Fruit fly (Drosophila melanogaster) whole organism, wandering third instar larva: Measurements from ENCODE around the gene CG42346.

ENCODE experiments used
- CrebA ChIP-seq: fragments of 200-800 bp; sonication (Bioruptor generic); optimal IDR thresholded peaks from 2 replicates; lab custom pipeline; 2016; ENCODE audit warnings: missing biosample characterization, mild to moderate bottlenecking, missing genetic modification characterization, borderline replicate concordance
- dmrt93B ChIP-seq: fragments of 200-800 bp; sonication (Bioruptor generic); optimal IDR thresholded peaks from 2 replicates; lab custom pipeline; 2018; ENCODE audit warnings: missing biosample characterization, mild to moderate bottlenecking, missing genetic modification characterization
- lola ChIP-seq: fragments of >200 bp; optimal IDR thresholded peaks from 2 replicates; lab custom pipeline; 2017; ENCODE audit warnings: missing biosample characterization, missing genetic modification characterization
- psq ChIP-seq: fragments of 200-800 bp; sonication (Bioruptor generic); optimal IDR thresholded peaks from 3 replicates; lab custom pipeline; 2017; ENCODE audit warnings: missing biosample characterization, mild to moderate bottlenecking, missing genetic modification characterization, moderate library complexity
- woc ChIP-seq: sonication (Bioruptor generic); optimal IDR thresholded peaks from 2 replicates; lab custom pipeline; 2016; ENCODE audit warnings: missing biosample characterization, mild to moderate bottlenecking, missing genetic modification characterization

DNA sequence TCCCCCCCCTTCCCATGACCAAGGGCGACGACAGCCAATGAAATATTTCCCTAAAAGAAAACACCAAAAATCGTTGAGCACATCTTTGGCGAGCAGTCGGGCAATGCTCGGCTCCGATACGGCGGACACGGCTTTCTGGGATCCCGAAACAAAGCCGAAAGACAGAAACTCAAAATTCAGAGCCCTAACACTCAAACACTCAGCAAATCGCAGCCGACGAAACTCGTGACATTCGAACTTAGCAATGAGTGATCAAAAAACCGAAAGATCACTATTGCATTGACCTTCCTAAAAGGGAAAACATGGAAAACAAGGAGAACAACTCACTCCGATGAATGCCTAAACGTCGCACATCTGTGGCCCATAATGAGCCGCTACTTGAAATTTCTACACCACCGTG lies 27.1 kb downstream of the CG42346 start:
- no peak for TF ChIP-seq woc (GFP tag; lab: Kevin White, UChicago)
- TF ChIP-seq CrebA (GFP tag; lab: Kevin White, UChicago) = no peak
- TF ChIP-seq psq (GFP tag; lab: Kevin White, UChicago) = no peak
- no peak for TF ChIP-seq dmrt93B (GFP tag; lab: Kevin White, UChicago)
- no peak for TF ChIP-seq lola (GFP tag; lab: Kevin White, UChicago)
